Fruit fly (Drosophila melanogaster) whole organism, pupa: ENCODE results near the gene CG7006.

Experiments used
- CG10348 ChIP-seq: fragments of 200-800 bp; sonication (Bioruptor generic); IDR thresholded peaks from 2 replicates; pipeline ENCODE4 v1.3.6; 2022; ENCODE audit warnings: missing biosample characterization, missing genetic modification characterization
- CG13204 ChIP-seq: fragments of 200-800 bp; sonication (Bioruptor generic); optimal IDR thresholded peaks from 2 replicates; lab custom pipeline; 2018; ENCODE audit warnings: missing biosample characterization, mild to moderate bottlenecking, missing genetic modification characterization, moderate library complexity
- CG17806 ChIP-seq: fragments of 200-800 bp; sonication (Bioruptor generic); optimal IDR thresholded peaks from 2 replicates; lab custom pipeline; 2018; ENCODE audit warnings: missing biosample characterization, mild to moderate bottlenecking, missing genetic modification characterization, moderate library complexity
- CG4496 ChIP-seq: fragments of 200-800 bp; sonication (Bioruptor generic); IDR thresholded peaks from 3 replicates; pipeline ENCODE4 v1.3.6; 2022; ENCODE audit warnings: missing biosample characterization, missing genetic modification characterization
- CG8301 ChIP-seq: fragments of 200-800 bp; sonication (Bioruptor generic); optimal IDR thresholded peaks from 2 replicates; lab custom pipeline; 2018; ENCODE audit warnings: missing biosample characterization, mild to moderate bottlenecking, missing genetic modification characterization
- D1 ChIP-seq: fragments of 200-800 bp; sonication (Bioruptor generic); optimal IDR thresholded peaks from 2 replicates; lab custom pipeline; 2018; ENCODE audit warnings: missing biosample characterization, mild to moderate bottlenecking, missing genetic modification characterization, moderate library complexity
- EcR ChIP-seq: fragments of 200-800 bp; sonication (Bioruptor generic); optimal IDR thresholded peaks from 3 replicates; lab custom pipeline; 2019; ENCODE audit warnings: missing biosample characterization, missing genetic modification characterization, mild to moderate bottlenecking, moderate library complexity, missing genetic modification reagents
- Ets98B ChIP-seq: fragments of 200-800 bp; sonication (Bioruptor generic); IDR thresholded peaks from 2 replicates; pipeline ENCODE4 v1.3.6; 2022; ENCODE audit warnings: missing biosample characterization, missing genetic modification characterization
- Pif1A ChIP-seq: fragments of 200-800 bp; sonication (Bioruptor generic); optimal IDR thresholded peaks from 3 replicates; lab custom pipeline; 2016; ENCODE audit warnings: missing biosample characterization, missing genetic modification characterization
- Snoo ChIP-seq: fragments of 200-800 bp; sonication (Bioruptor generic); optimal IDR thresholded peaks from 3 replicates; lab custom pipeline; 2017; ENCODE audit warnings: missing biosample characterization, mild to moderate bottlenecking, missing genetic modification characterization, inconsistent platforms
- gl ChIP-seq: fragments of 200-800 bp; sonication (Bioruptor generic); optimal IDR thresholded peaks from 2 replicates; lab custom pipeline; 2018; ENCODE audit warnings: missing biosample characterization, mild to moderate bottlenecking, missing genetic modification characterization
- rn ChIP-seq: fragments of 200-800 bp; sonication (Bioruptor generic); IDR thresholded peaks from 2 replicates; pipeline ENCODE4 v1.3.6; 2022; ENCODE audit warnings: missing biosample characterization, missing genetic modification characterization

dm6 chr3R:24864719-24865400, 14.4 kb downstream of the CG7006 start, which contains the start of the genes Srg1 and Elal:
- TF ChIP-seq EcR (no peak), CG8301 (tag; lab: Kevin White, UChicago) (no peak), CG17806 (tag; lab: Kevin White, UChicago) (peak; percentile 13), CG13204 (GFP tag; lab: Kevin White, UChicago) (no peak), Snoo (no peak), Ets98B (no peak), D1 (tag; lab: Kevin White, UChicago) (no peak), CG10348 (GFP tag; lab: Robert Waterston, UW) (no peak), Pif1A (no peak), gl (tag; lab: Kevin White, UChicago) (no peak), CG4496 (GFP tag; lab: Robert Waterston, UW) (0 out of 3 replicates have a peak, but pooled peaks have one; percentile 33), rn (GFP tag; lab: Robert Waterston, UW) (no peak)
